Worm (Caenorhabditis elegans): Measurements from ENCODE around the gene srsx-16.

srsx-16 gene

DNA sequence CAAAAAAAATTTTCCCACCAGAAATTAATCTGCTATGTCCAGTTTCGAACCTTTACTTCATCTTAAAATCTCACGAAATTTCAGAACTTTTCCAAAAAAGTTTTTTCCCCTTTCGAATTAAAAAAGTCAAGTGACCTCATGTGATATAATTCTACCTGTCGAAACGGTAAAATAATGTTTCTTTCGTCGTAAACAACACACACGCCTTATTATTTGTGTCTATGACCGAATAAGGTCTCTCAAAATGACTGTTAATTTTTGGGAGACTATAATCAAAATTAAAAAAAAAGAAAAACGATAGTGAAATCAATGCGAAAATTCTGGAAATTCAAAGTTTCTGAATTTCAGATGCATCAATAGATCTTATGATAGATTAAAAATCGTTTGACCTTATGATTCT is 36.4 kb downstream of the srsx-16 start (continued):
- TF ChIP-seq unc-130 (tag; optimal IDR thresholded peaks at IDR 0.05) (no peak), elt-2 (tag; optimal IDR thresholded peaks at IDR 0.05) (no peak)

DNA sequence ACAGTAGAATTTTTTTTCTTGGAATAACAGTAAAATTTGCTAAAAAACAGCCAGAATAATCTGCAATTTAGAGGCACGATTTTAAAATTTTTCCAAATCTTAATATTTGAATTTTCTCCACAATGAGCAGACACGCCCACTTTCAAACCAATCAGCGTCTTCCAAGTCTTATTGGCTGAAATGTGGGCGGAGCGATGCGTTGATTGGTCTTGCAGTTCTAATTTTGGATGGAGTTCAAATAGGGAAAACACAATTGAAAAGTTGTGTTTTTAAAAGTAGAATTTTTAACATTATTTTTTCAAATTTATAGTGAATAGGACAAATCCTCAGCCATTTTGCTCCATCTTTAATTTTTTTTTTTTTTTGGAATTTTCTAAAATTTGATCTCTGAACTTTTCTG is 36.8 kb downstream of the srsx-16 start:
- no peak for TF ChIP-seq ztf-4 (tag; optimal IDR thresholded peaks at IDR 0.05)
- no peak for TF ChIP-seq elt-2 (tag; optimal IDR thresholded peaks at IDR 0.05)
- no peak for TF ChIP-seq F16B12.6 (tag; optimal IDR thresholded peaks at IDR 0.05)
- no peak for TF ChIP-seq blmp-1 (tag; optimal IDR thresholded peaks at IDR 0.05)
- no peak for TF ChIP-seq efl-1 (optimal IDR thresholded peaks at IDR 0.05)
- peak in 1 of 2 experiments; percentile 60 for TF ChIP-seq efl-1 (GFP tag; optimal IDR thresholded peaks at IDR 0.05 in 1 of 2)
- peak; percentile 83 for TF ChIP-seq xbp-1 (tag; optimal IDR thresholded peaks at IDR 0.05)

DNA sequence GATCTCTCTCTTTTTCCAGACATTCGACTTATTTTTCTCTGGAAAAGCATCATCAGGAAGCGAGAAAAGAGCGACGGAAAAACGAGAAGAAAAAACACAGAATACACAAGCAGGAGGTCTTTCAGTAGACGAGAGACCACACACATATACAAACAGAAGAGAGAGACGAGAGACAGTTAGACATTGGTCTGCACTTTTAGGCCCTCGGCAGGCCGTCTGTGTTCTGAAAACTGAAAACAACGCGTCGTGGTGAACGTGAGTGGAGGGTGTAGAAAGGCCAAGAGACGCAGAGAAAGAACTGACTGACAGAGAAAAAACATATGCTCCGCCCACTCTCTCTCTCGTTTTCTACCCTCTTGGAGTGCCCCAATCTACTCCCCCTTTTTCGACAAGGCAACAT is 37.3 kb downstream of the srsx-16 start:
- TF ChIP-seq zip-4 (GFP tag; optimal IDR thresholded peaks at IDR 0.05) (no peak), efl-3 (GFP tag; optimal IDR thresholded peaks at IDR 0.05) (no peak), ztf-4 (tag; optimal IDR thresholded peaks at IDR 0.05) (no peak), snu-23 (GFP tag; optimal IDR thresholded peaks at IDR 0.05) (peak; percentile 46), mab-9 (GFP tag; IDR thresholded peaks at IDR 0.05) (no peak), nhr-19 (GFP tag; conservative IDR thresholded peaks at IDR 0.05) (no peak), ets-5 (GFP tag; IDR thresholded peaks at IDR 0.05) (no peak), sptf-1 (tag; optimal IDR thresholded peaks at IDR 0.05) (no peak), vab-15 (tag; optimal IDR thresholded peaks at IDR 0.05) (no peak), nhr-237 (tag; optimal IDR thresholded peaks at IDR 0.05) (no peak), aly-2 (tag; optimal IDR thresholded peaks at IDR 0.05) (no peak), fkh-8 (tag; optimal IDR thresholded peaks at IDR 0.05) (peak; percentile 83), jun-1 (tag; optimal IDR thresholded peaks at IDR 0.05) (peak; percentile 10), unc-98 (GFP tag; IDR thresholded peaks at IDR 0.05) (no peak), egl-13 (tag; optimal IDR thresholded peaks at IDR 0.05) (no peak), mep-1 (tag; optimal IDR thresholded peaks at IDR 0.05) (peak; percentile 7), lir-3 (tag; optimal IDR thresholded peaks at IDR 0.05; ENCODE audit: poor library complexity) (no peak), irx-1 (tag; optimal IDR thresholded peaks at IDR 0.05) (no peak), unc-130 (tag; optimal IDR thresholded peaks at IDR 0.05) (no peak), C34B4.2 (tag; optimal IDR thresholded peaks at IDR 0.05) (no peak), nhr-77 (tag; optimal IDR thresholded peaks at IDR 0.05) (no peak), nhr-76 (tag; optimal IDR thresholded peaks at IDR 0.05) (no peak), nhr-12 (tag; optimal IDR thresholded peaks at IDR 0.05) (no peak), efl-1 (optimal IDR thresholded peaks at IDR 0.05) (peak in 1 of 2 experiments; percentile 7), efl-1 (GFP tag; optimal IDR thresholded peaks at IDR 0.05 in 1 of 2) (no peak), ceh-90 (tag; optimal IDR thresholded peaks at IDR 0.05) (no peak), egl-27 (tag; optimal IDR thresholded peaks at IDR 0.05) (no peak), nhr-47 (tag; optimal IDR thresholded peaks at IDR 0.05) (peak; percentile 29), ceh-82 (tag; optimal IDR thresholded peaks at IDR 0.05) (no peak), nhr-11 (tag; optimal IDR thresholded peaks at IDR 0.05) (no peak), hlh-17 (GFP tag; optimal IDR thresholded peaks at IDR 0.05; ENCODE audit: borderline replicate concordance) (no peak), pqm-1 (tag; optimal IDR thresholded peaks at IDR 0.05) (no peak), lsy-2 (tag; optimal IDR thresholded peaks at IDR 0.05) (peak in 1 of 2 experiments; percentile 46), ceh-63 (GFP tag; optimal IDR thresholded peaks at IDR 0.05) (no peak), nhr-28 (tag; optimal IDR thresholded peaks at IDR 0.05) (no peak), Y116A8C.19 (tag; optimal IDR thresholded peaks at IDR 0.05; ENCODE audit: borderline replicate concordance) (no peak), ceh-8 (GFP tag; optimal IDR thresholded peaks at IDR 0.05) (peak; percentile 13), F16B12.6 (tag; optimal IDR thresholded peaks at IDR 0.05) (no peak), hpl-2 (GFP tag; optimal IDR thresholded peaks at IDR 0.05) (no peak), tlp-1 (tag; optimal IDR thresholded peaks at IDR 0.05) (no peak), elt-3 (tag; optimal IDR thresholded peaks at IDR 0.05) (peak in 1 of 6 experiments; percentile 8), nhr-85 (tag) (no peak), mdl-1 (tag; optimal IDR thresholded peaks at IDR 0.05) (peak in 1 of 2 experiments; percentile 54), dpl-1 (GFP tag; optimal IDR thresholded peaks at IDR 0.05) (no peak), ztf-11 (tag; optimal IDR thresholded peaks at IDR 0.05) (no peak), lin-35 (GFP tag; optimal IDR thresholded peaks at IDR 0.05) (peak; percentile 2 to 41)

Measured in whole organism, L1 larva.